Worm (Caenorhabditis elegans) whole organism, midembryonic: ENCODE results near the gene faah-4.

Source experiments
- T22C8.4 ChIP-seq: fragments of 200-800 bp; sonication (Bioruptor generic); IDR thresholded peaks from 2 replicates; pipeline ENCODE4 v1.3.6; 2022; ENCODE audit warnings: missing genetic modification characterization, missing compliant biosample characterization
- cog-1 ChIP-seq: sonication (generic microtip); optimal IDR thresholded peaks from 2 replicates; lab custom pipeline; 2016; ENCODE audit warnings: missing genetic modification characterization, missing compliant biosample characterization
- flt-1 ChIP-seq: fragments of 200-800 bp; sonication (Bioruptor generic); IDR thresholded peaks from 2 replicates; pipeline ENCODE4 v1.3.6; 2022; ENCODE audit warnings: missing genetic modification characterization, missing compliant biosample characterization
- klf-2 ChIP-seq: fragments of 200-800 bp; sonication (Bioruptor generic); conservative IDR thresholded peaks from 2 replicates; pipeline ENCODE4 v1.3.6; 2022; ENCODE audit warnings: missing genetic modification reagents, missing genetic modification characterization, missing compliant biosample characterization
- med-1 ChIP-seq: sonication (generic microtip); optimal IDR thresholded peaks from 2 replicates; lab custom pipeline; 2017; ENCODE audit warnings: missing genetic modification characterization, mild to moderate bottlenecking, missing compliant biosample characterization, antibody characterized with exemption, missing genetic modification reagents; ENCODE audit not compliant: insufficient read depth
- ref-1 ChIP-seq: fragments of 200-800 bp; sonication (Bioruptor generic); conservative IDR thresholded peaks from 2 replicates; pipeline ENCODE4 v1.3.6; 2022; ENCODE audit warnings: missing genetic modification reagents, missing genetic modification characterization, missing compliant biosample characterization
- tab-1 ChIP-seq: fragments of 200-800 bp; sonication (Bioruptor generic); IDR thresholded peaks from 2 replicates; pipeline ENCODE4 v1.3.6; 2022; ENCODE audit warnings: missing genetic modification characterization, missing compliant biosample characterization
- ztf-23 ChIP-seq: fragments of 200-800 bp; sonication (Bioruptor generic); IDR thresholded peaks from 2 replicates; pipeline ENCODE4 v1.3.6; 2022; ENCODE audit warnings: missing genetic modification reagents, missing genetic modification characterization, missing compliant biosample characterization
- ztf-29 ChIP-seq: fragments of 200-800 bp; sonication (Bioruptor generic); IDR thresholded peaks from 2 replicates; pipeline ENCODE4 v1.3.6; 2022; ENCODE audit warnings: missing genetic modification reagents, missing genetic modification characterization, missing compliant biosample characterization

- TF ChIP-seq flt-1 (GFP tag; lab: Robert Waterston, UW): no peak
- TF ChIP-seq T22C8.4: no peak
- no peak for TF ChIP-seq cog-1 (tag; lab: Kevin White, UChicago)
- TF ChIP-seq tab-1 (GFP tag; lab: Robert Waterston, UW): no peak
- no peak for TF ChIP-seq klf-2 (GFP tag; lab: Robert Waterston, UW)
- TF ChIP-seq ztf-29 (GFP tag; lab: Robert Waterston, UW): no peak
- TF ChIP-seq ztf-23 (GFP tag; lab: Robert Waterston, UW): no peak
- no peak for TF ChIP-seq ref-1 (GFP tag; lab: Robert Waterston, UW)
- no peak for TF ChIP-seq med-1 (GFP tag; lab: Kevin White, UChicago)
Measured at ce11 chrIII:11946973-11947372, 37.3 kb upstream of the faah-4 start, which contains the start of gene Y56A3A.7.
